ENCODE assay signal across 2 fruit fly cellular contexts in genomic region chr3L:6608884-6609552, dm6.
TF ChIP-seq lines count a peak whose summit lies in the region.

Gene axed, plus strand, starts transcription at chr3L:6609325.

TF ChIP-seq in whole organism, adult, 20 proteins besides CTCF, POLR2A, EP300 and RAD21 (continued from another document):
- TF ChIP-seq CG12768 (GFP tag; optimal IDR thresholded peaks at IDR 0.05; lab: Kevin White, UChicago), result no peak

TF ChIP-seq in whole organism, embryonic, 481 proteins besides CTCF, POLR2A, EP300 and RAD21 (continued from another document and continues in another):
- TF ChIP-seq D19A (tag; optimal IDR thresholded peaks at IDR 0.05; lab: Kevin White, UChicago), result no peak
- TF ChIP-seq pzg (GFP tag; optimal IDR thresholded peaks at IDR 0.05; lab: Kevin White, UChicago), result peak; percentile 14
- no peak for TF ChIP-seq sim (GFP tag; IDR thresholded peaks at IDR 0.05; lab: Robert Waterston, UW)
- TF ChIP-seq CG30403 (GFP tag; optimal IDR thresholded peaks at IDR 0.05; lab: Kevin White, UChicago), result peak; percentile 24
- TF ChIP-seq CG10565 (GFP tag; optimal IDR thresholded peaks at IDR 0.05; lab: Kevin White, UChicago), result no peak
- TF ChIP-seq da (GFP tag; optimal IDR thresholded peaks at IDR 0.05; lab: Kevin White, UChicago), result no peak
- TF ChIP-seq dan (GFP tag; IDR thresholded peaks at IDR 0.05; lab: Robert Waterston, UW), result no peak
- peak; percentile 59 for TF ChIP-seq NfI (GFP tag; optimal IDR thresholded peaks at IDR 0.05; lab: Kevin White, UChicago)
- no peak for TF ChIP-seq slp2 (GFP tag; optimal IDR thresholded peaks at IDR 0.05; lab: Kevin White, UChicago)
- no peak for TF ChIP-seq CG6175 (GFP tag; IDR thresholded peaks at IDR 0.05; lab: Robert Waterston, UW)
- TF ChIP-seq CG4424 (GFP tag; optimal IDR thresholded peaks at IDR 0.05; lab: Kevin White, UChicago), result no peak
- no peak for TF ChIP-seq CG9609 (GFP tag; optimal IDR thresholded peaks at IDR 0.05; lab: Kevin White, UChicago)
- TF ChIP-seq CG11456 (GFP tag; IDR thresholded peaks at IDR 0.05; lab: Robert Waterston, UW), result no peak
- TF ChIP-seq Asciz (GFP tag; optimal IDR thresholded peaks at IDR 0.05; lab: Kevin White, UChicago), result no peak
- TF ChIP-seq CG1832 (GFP tag; optimal IDR thresholded peaks at IDR 0.05; lab: Kevin White, UChicago), result no peak
- no peak for TF ChIP-seq wek (GFP tag; optimal IDR thresholded peaks at IDR 0.05; lab: Kevin White, UChicago)
- TF ChIP-seq Dip3 (GFP tag; optimal IDR thresholded peaks at IDR 0.05; lab: Kevin White, UChicago), result peak; percentile 47
- TF ChIP-seq CrebB (tag; optimal IDR thresholded peaks at IDR 0.05; lab: Kevin White, UChicago), result no peak
- TF ChIP-seq CG33213 (GFP tag; optimal IDR thresholded peaks at IDR 0.05; lab: Kevin White, UChicago), result no peak
- TF ChIP-seq CG17568 (GFP tag; optimal IDR thresholded peaks at IDR 0.05; lab: Kevin White, UChicago), result no peak
- no peak for TF ChIP-seq CG7786 (GFP tag; optimal IDR thresholded peaks at IDR 0.05; lab: Kevin White, UChicago)
- TF ChIP-seq Awh (GFP tag; IDR thresholded peaks at IDR 0.05; lab: Robert Waterston, UW), result no peak
- TF ChIP-seq Hr39 (optimal IDR thresholded peaks at IDR 0.05; lab: Kevin White, UChicago), result no peak
- TF ChIP-seq HHEX (GFP tag; optimal IDR thresholded peaks at IDR 0.05; lab: Kevin White, UChicago), result peak; percentile 47
- no peak for TF ChIP-seq usp (GFP tag; optimal IDR thresholded peaks at IDR 0.05; lab: Kevin White, UChicago)
- TF ChIP-seq pita (GFP tag; optimal IDR thresholded peaks at IDR 0.05; lab: Kevin White, UChicago), result no peak
- no peak for TF ChIP-seq unc-4 (GFP tag; IDR thresholded peaks at IDR 0.05; lab: Robert Waterston, UW; ENCODE audit: partially characterized antibody)
- no peak for TF ChIP-seq tx (GFP tag; optimal IDR thresholded peaks at IDR 0.05; lab: Kevin White, UChicago)
- TF ChIP-seq danr (GFP tag; IDR thresholded peaks at IDR 0.05; lab: Robert Waterston, UW), result no peak
- TF ChIP-seq CG2889 (GFP tag; IDR thresholded peaks at IDR 0.05; lab: Robert Waterston, UW), result no peak
- TF ChIP-seq sd (tag; optimal IDR thresholded peaks at IDR 0.05; lab: Kevin White, UChicago), result peak; percentile 84
- no peak for TF ChIP-seq Aef1 (GFP tag; IDR thresholded peaks at IDR 0.05; lab: Robert Waterston, UW)
- no peak for TF ChIP-seq CG4707 (GFP tag; optimal IDR thresholded peaks at IDR 0.05; lab: Kevin White, UChicago)
- TF ChIP-seq Ada2b (GFP tag; IDR thresholded peaks at IDR 0.05; lab: Robert Waterston, UW), result peak; percentile 40; the same call in 1 of the 2 replicates
- TF ChIP-seq ftz-f1 (GFP tag; optimal IDR thresholded peaks at IDR 0.05; lab: Kevin White, UChicago), result no peak
- no peak for TF ChIP-seq ro (GFP tag; IDR thresholded peaks at IDR 0.05; lab: Robert Waterston, UW)
- no peak for TF ChIP-seq cg (GFP tag; optimal IDR thresholded peaks at IDR 0.05; lab: Kevin White, UChicago)
- TF ChIP-seq CG31441 (GFP tag; IDR thresholded peaks at IDR 0.05; lab: Robert Waterston, UW), result 0 out of 2 replicates have a peak, but pooled peaks have one; percentile 29
- TF ChIP-seq CG7372 (GFP tag; IDR thresholded peaks at IDR 0.05; lab: Robert Waterston, UW), result 0 out of 2 replicates have a peak, but pooled peaks have one; percentile 14
- TF ChIP-seq jumu (GFP tag; optimal IDR thresholded peaks at IDR 0.05; lab: Kevin White, UChicago), result no peak
- no peak for TF ChIP-seq CG4404 (GFP tag; IDR thresholded peaks at IDR 0.05; lab: Robert Waterston, UW)
- no peak for TF ChIP-seq chn (GFP tag; optimal IDR thresholded peaks at IDR 0.05; lab: Kevin White, UChicago)
- peak; percentile 28; the same call in 1 of the 2 replicates for TF ChIP-seq CG32772 (GFP tag; IDR thresholded peaks at IDR 0.05; lab: Robert Waterston, UW)
- TF ChIP-seq NC2β (GFP tag; optimal IDR thresholded peaks at IDR 0.05; lab: Kevin White, UChicago), result no peak
- no peak for TF ChIP-seq Hr3 (GFP tag; optimal IDR thresholded peaks at IDR 0.05; lab: Kevin White, UChicago)
- no peak for TF ChIP-seq Drgx (GFP tag; IDR thresholded peaks at IDR 0.05; lab: Robert Waterston, UW)
- TF ChIP-seq CG13624 (GFP tag; optimal IDR thresholded peaks at IDR 0.05; lab: Kevin White, UChicago), result no peak
- TF ChIP-seq oc (tag; optimal IDR thresholded peaks at IDR 0.05; lab: Kevin White, UChicago), result no peak
- no peak for TF ChIP-seq CG9876 (GFP tag; optimal IDR thresholded peaks at IDR 0.05; lab: Kevin White, UChicago)
- TF ChIP-seq lilli (GFP tag; optimal IDR thresholded peaks at IDR 0.05; lab: Kevin White, UChicago), result peak; percentile 34
- no peak for TF ChIP-seq org-1 (GFP tag; optimal IDR thresholded peaks at IDR 0.05; lab: Kevin White, UChicago)
- no peak for TF ChIP-seq emc (GFP tag; optimal IDR thresholded peaks at IDR 0.05; lab: Kevin White, UChicago)
- TF ChIP-seq Side (GFP tag; optimal IDR thresholded peaks at IDR 0.05; lab: Kevin White, UChicago), result no peak
- peak; percentile 33 for TF ChIP-seq CG12391 (tag; optimal IDR thresholded peaks at IDR 0.05; lab: Kevin White, UChicago)
- no peak for TF ChIP-seq CG30431 (GFP tag; optimal IDR thresholded peaks at IDR 0.05; lab: Kevin White, UChicago)
- no peak for TF ChIP-seq Stat92E (GFP tag; optimal IDR thresholded peaks at IDR 0.05; lab: Kevin White, UChicago)
- TF ChIP-seq ken (GFP tag; IDR thresholded peaks at IDR 0.05; lab: Robert Waterston, UW), result no peak
- no peak for TF ChIP-seq ase (GFP tag; IDR thresholded peaks at IDR 0.05; lab: Robert Waterston, UW)
- TF ChIP-seq CG14965 (GFP tag; optimal IDR thresholded peaks at IDR 0.05; lab: Kevin White, UChicago; ENCODE audit: borderline replicate concordance), result no peak
- peak; percentile 98 for TF ChIP-seq sr (GFP tag; IDR thresholded peaks at IDR 0.05; lab: Robert Waterston, UW)
- no peak for TF ChIP-seq CG10431 (GFP tag; optimal IDR thresholded peaks at IDR 0.05; lab: Kevin White, UChicago)
- no peak for TF ChIP-seq CG4617 (GFP tag; optimal IDR thresholded peaks at IDR 0.05; lab: Kevin White, UChicago; ENCODE audit: borderline replicate concordance)
- no peak for TF ChIP-seq CG6791 (GFP tag; IDR thresholded peaks at IDR 0.05; lab: Robert Waterston, UW; ENCODE audit: partially characterized antibody)
- no peak for TF ChIP-seq pnt (GFP tag; optimal IDR thresholded peaks at IDR 0.05; lab: Kevin White, UChicago)
- no peak for TF ChIP-seq HLH4C (GFP tag; IDR thresholded peaks at IDR 0.05; lab: Robert Waterston, UW; ENCODE audit: partially characterized antibody)
- no peak; the same call in 1 of the 2 replicates for TF ChIP-seq wor (GFP tag; IDR thresholded peaks at IDR 0.05; lab: Robert Waterston, UW)
- no peak for TF ChIP-seq CG15479 (GFP tag; optimal IDR thresholded peaks at IDR 0.05; lab: Kevin White, UChicago)
- no peak for TF ChIP-seq luna (GFP tag; optimal IDR thresholded peaks at IDR 0.05; lab: Kevin White, UChicago)
- no peak for TF ChIP-seq CG1529 (GFP tag; optimal IDR thresholded peaks at IDR 0.05; lab: Kevin White, UChicago)
- peak; percentile 11 for TF ChIP-seq gfzf (GFP tag; optimal IDR thresholded peaks at IDR 0.05; lab: Kevin White, UChicago)
- TF ChIP-seq CG4820 (GFP tag; optimal IDR thresholded peaks at IDR 0.05; lab: Kevin White, UChicago), result no peak
- no peak for TF ChIP-seq tup (GFP tag; optimal IDR thresholded peaks at IDR 0.05; lab: Kevin White, UChicago)
- no peak for TF ChIP-seq CG1792 (GFP tag; optimal IDR thresholded peaks at IDR 0.05; lab: Kevin White, UChicago)
- TF ChIP-seq tio (GFP tag; optimal IDR thresholded peaks at IDR 0.05; lab: Kevin White, UChicago), result no peak
- no peak for TF ChIP-seq CHES-1-like (GFP tag; optimal IDR thresholded peaks at IDR 0.05; lab: Kevin White, UChicago)
- peak; percentile 11 for TF ChIP-seq ERR (GFP tag; optimal IDR thresholded peaks at IDR 0.05; lab: Kevin White, UChicago)
- peak; percentile 67 for TF ChIP-seq Hmr (GFP tag; optimal IDR thresholded peaks at IDR 0.05; lab: Kevin White, UChicago)
- TF ChIP-seq trh (GFP tag; optimal IDR thresholded peaks at IDR 0.05; lab: Kevin White, UChicago), result no peak
- peak; percentile 67 for TF ChIP-seq CG10543 (GFP tag; optimal IDR thresholded peaks at IDR 0.05; lab: Kevin White, UChicago)
- TF ChIP-seq bcd (GFP tag; optimal IDR thresholded peaks at IDR 0.05; lab: Kevin White, UChicago), result peak; percentile 35
- no peak for TF ChIP-seq HLH54F (GFP tag; optimal IDR thresholded peaks at IDR 0.05; lab: Kevin White, UChicago)
- no peak for TF ChIP-seq nerfin-2 (GFP tag; IDR thresholded peaks at IDR 0.05; lab: Robert Waterston, UW; ENCODE audit: partially characterized antibody)
- no peak for TF ChIP-seq B-H1 (GFP tag; IDR thresholded peaks at IDR 0.05; lab: Robert Waterston, UW)
- TF ChIP-seq CG6813 (GFP tag; optimal IDR thresholded peaks at IDR 0.05; lab: Kevin White, UChicago), result no peak
- no peak for TF ChIP-seq exex (tag; optimal IDR thresholded peaks at IDR 0.05; lab: Kevin White, UChicago)
- TF ChIP-seq Ets97D (GFP tag; optimal IDR thresholded peaks at IDR 0.05; lab: Kevin White, UChicago), result peak; percentile 68
- TF ChIP-seq Ptx1 (GFP tag; IDR thresholded peaks at IDR 0.05; lab: Robert Waterston, UW), result peak; percentile 35; the same call in 1 of the 2 replicates
- TF ChIP-seq slbo (GFP tag; IDR thresholded peaks at IDR 0.05; lab: Robert Waterston, UW), result peak; percentile 61
- no peak for TF ChIP-seq CG2875 (GFP tag; optimal IDR thresholded peaks at IDR 0.05; lab: Kevin White, UChicago)
- TF ChIP-seq bab2 (GFP tag; optimal IDR thresholded peaks at IDR 0.05; lab: Kevin White, UChicago), result peak; percentile 15
- no peak for TF ChIP-seq maf-S (GFP tag; optimal IDR thresholded peaks at IDR 0.05; lab: Kevin White, UChicago)
- TF ChIP-seq NFAT (GFP tag; IDR thresholded peaks at IDR 0.05; lab: Robert Waterston, UW), result no peak
- TF ChIP-seq Dad (GFP tag; optimal IDR thresholded peaks at IDR 0.05; lab: Kevin White, UChicago), result no peak
- no peak for TF ChIP-seq CG18011 (GFP tag; optimal IDR thresholded peaks at IDR 0.05; lab: Kevin White, UChicago)
- TF ChIP-seq CG3281 (GFP tag; optimal IDR thresholded peaks at IDR 0.05; lab: Kevin White, UChicago), result peak; percentile 60
- TF ChIP-seq Dref (GFP tag; IDR thresholded peaks at IDR 0.05; lab: Robert Waterston, UW), result no peak
- no peak for TF ChIP-seq CG2712 (tag; optimal IDR thresholded peaks at IDR 0.05; lab: Kevin White, UChicago)
- TF ChIP-seq vnd (GFP tag; IDR thresholded peaks at IDR 0.05; lab: Robert Waterston, UW; ENCODE audit: partially characterized antibody), result no peak
- TF ChIP-seq Max (GFP tag; optimal IDR thresholded peaks at IDR 0.05; lab: Kevin White, UChicago), result no peak
- peak; percentile 45 for TF ChIP-seq E2f2 (GFP tag; IDR thresholded peaks at IDR 0.05; lab: Robert Waterston, UW)
- no peak for TF ChIP-seq run (tag; optimal IDR thresholded peaks at IDR 0.05; lab: Kevin White, UChicago)
- TF ChIP-seq lab (GFP tag; optimal IDR thresholded peaks at IDR 0.05; lab: Kevin White, UChicago), result peak; percentile 39
- no peak for TF ChIP-seq hbn (GFP tag; IDR thresholded peaks at IDR 0.05; lab: Robert Waterston, UW; ENCODE audit: partially characterized antibody)
- TF ChIP-seq bigmax (GFP tag; optimal IDR thresholded peaks at IDR 0.05; lab: Kevin White, UChicago), result no peak
- no peak for TF ChIP-seq CG1602 (GFP tag; optimal IDR thresholded peaks at IDR 0.05; lab: Kevin White, UChicago)
- TF ChIP-seq CG3726 (GFP tag; IDR thresholded peaks at IDR 0.05; lab: Robert Waterston, UW), result no peak
- no peak for TF ChIP-seq CG7963 (GFP tag; IDR thresholded peaks at IDR 0.05; lab: Robert Waterston, UW; ENCODE audit: partially characterized antibody)
- TF ChIP-seq Sry-δ (GFP tag; optimal IDR thresholded peaks at IDR 0.05; lab: Kevin White, UChicago), result no peak
- peak; percentile 19 for TF ChIP-seq CG13296 (GFP tag; optimal IDR thresholded peaks at IDR 0.05; lab: Kevin White, UChicago)
- TF ChIP-seq YL-1 (GFP tag; optimal IDR thresholded peaks at IDR 0.05; lab: Kevin White, UChicago), result no peak
- no peak for TF ChIP-seq CG15696 (tag; optimal IDR thresholded peaks at IDR 0.05; lab: Kevin White, UChicago)
- TF ChIP-seq scrt (GFP tag; optimal IDR thresholded peaks at IDR 0.05; lab: Kevin White, UChicago), result peak; percentile 68
- TF ChIP-seq tin (GFP tag; optimal IDR thresholded peaks at IDR 0.05; lab: Kevin White, UChicago), result no peak
- TF ChIP-seq Oli (tag; optimal IDR thresholded peaks at IDR 0.05; lab: Kevin White, UChicago), result peak; percentile 11
- TF ChIP-seq CG43689 (GFP tag; IDR thresholded peaks at IDR 0.05; lab: Robert Waterston, UW), result no peak
- no peak for TF ChIP-seq slou (GFP tag; optimal IDR thresholded peaks at IDR 0.05; lab: Kevin White, UChicago)
- TF ChIP-seq CG3065 (GFP tag; optimal IDR thresholded peaks at IDR 0.05; lab: Kevin White, UChicago), result no peak
- peak; percentile 24; the same call in 1 of the 2 replicates for TF ChIP-seq crol (GFP tag; IDR thresholded peaks at IDR 0.05; lab: Robert Waterston, UW)
- TF ChIP-seq cato (GFP tag; optimal IDR thresholded peaks at IDR 0.05; lab: Kevin White, UChicago; ENCODE audit: borderline replicate concordance), result no peak
- peak; percentile 90 for TF ChIP-seq CG12769 (tag; optimal IDR thresholded peaks at IDR 0.05; lab: Kevin White, UChicago)
- TF ChIP-seq Med (GFP tag; lab: Kevin White, UChicago), result peak; percentile 87
- TF ChIP-seq CG4730 (GFP tag; IDR thresholded peaks at IDR 0.05; lab: Robert Waterston, UW), result no peak
- no peak for TF ChIP-seq gem (tag; optimal IDR thresholded peaks at IDR 0.05; lab: Kevin White, UChicago)
- no peak for TF ChIP-seq kah (GFP tag; optimal IDR thresholded peaks at IDR 0.05; lab: Kevin White, UChicago)
- TF ChIP-seq ham (GFP tag; IDR thresholded peaks at IDR 0.05; lab: Robert Waterston, UW), result no peak
- TF ChIP-seq Sox102F (GFP tag; optimal IDR thresholded peaks at IDR 0.05; lab: Kevin White, UChicago), result no peak
- TF ChIP-seq vvl (GFP tag; IDR thresholded peaks at IDR 0.05; lab: Robert Waterston, UW), result 0 out of 2 replicates have a peak, but pooled peaks have one; percentile 14
- peak; percentile 10; the same call in 1 of the 2 replicates for TF ChIP-seq CG17612 (GFP tag; IDR thresholded peaks at IDR 0.05; lab: Robert Waterston, UW)
- TF ChIP-seq Abd-B (GFP tag; optimal IDR thresholded peaks at IDR 0.05; lab: Kevin White, UChicago), result no peak
- no peak for TF ChIP-seq CG2678 (tag; optimal IDR thresholded peaks at IDR 0.05; lab: Kevin White, UChicago)
- no peak for TF ChIP-seq onecut (GFP tag; IDR thresholded peaks at IDR 0.05; lab: Robert Waterston, UW)
- no peak for TF ChIP-seq Gug (GFP tag; IDR thresholded peaks at IDR 0.05; lab: Robert Waterston, UW)
- TF ChIP-seq CG9437 (GFP tag; optimal IDR thresholded peaks at IDR 0.05; lab: Kevin White, UChicago), result peak; percentile 11
- no peak for TF ChIP-seq Nf-YA (GFP tag; IDR thresholded peaks at IDR 0.05; lab: Robert Waterston, UW)
- no peak for TF ChIP-seq nom (GFP tag; optimal IDR thresholded peaks at IDR 0.05; lab: Kevin White, UChicago)
